Fruit fly (Drosophila melanogaster) whole organism, wandering third instar larva: ENCODE data around the gene heix.

ENCODE experiments used
- Abd-B ChIP-seq: fragments of >200 bp; optimal IDR thresholded peaks from 2 replicates; lab custom pipeline; 2017; ENCODE audit warnings: missing biosample characterization, missing genetic modification characterization
- CG32264 ChIP-seq: fragments of 200-800 bp; sonication (Bioruptor generic); optimal IDR thresholded peaks from 2 replicates; lab custom pipeline; 2016; ENCODE audit warnings: missing biosample characterization, missing genetic modification characterization
- CG9705 ChIP-seq: fragments of 200-800 bp; sonication (Bioruptor generic); optimal IDR thresholded peaks from 2 replicates; lab custom pipeline; 2018; ENCODE audit warnings: missing biosample characterization, mild to moderate bottlenecking, missing genetic modification characterization
- CrebA ChIP-seq: fragments of 200-800 bp; sonication (Bioruptor generic); optimal IDR thresholded peaks from 2 replicates; lab custom pipeline; 2016; ENCODE audit warnings: missing biosample characterization, mild to moderate bottlenecking, missing genetic modification characterization, borderline replicate concordance
- Dfd ChIP-seq: fragments of >200 bp; optimal IDR thresholded peaks from 2 replicates; lab custom pipeline; 2017; ENCODE audit warnings: missing biosample characterization, missing genetic modification characterization
- Dif ChIP-seq: fragments of 200-275, 200-300 bp; sonication (Bioruptor generic); optimal IDR thresholded peaks from 2 replicates; lab custom pipeline; 2018; ENCODE audit warnings: missing biosample characterization, missing genetic modification characterization; ENCODE audit not compliant: partially characterized antibody
- GATAd ChIP-seq: sonication (Bioruptor generic); optimal IDR thresholded peaks from 2 replicates; lab custom pipeline; 2016; ENCODE audit warnings: missing biosample characterization, missing genetic modification characterization
- HLH106 ChIP-seq: fragments of 200-800 bp; optimal IDR thresholded peaks from 3 replicates; lab custom pipeline; 2019; ENCODE audit warnings: missing biosample characterization, mild to moderate bottlenecking, missing genetic modification characterization, moderate library complexity
- Hnf4 ChIP-seq: fragments of 200-800 bp; sonication (Bioruptor generic); optimal IDR thresholded peaks from 2 replicates; lab custom pipeline; 2016; ENCODE audit warnings: missing biosample characterization, mild to moderate bottlenecking, missing genetic modification characterization
- Hr78 ChIP-seq: fragments of >200 bp; optimal IDR thresholded peaks from 2 replicates; lab custom pipeline; 2017; ENCODE audit warnings: missing biosample characterization, missing genetic modification characterization
- Hr83 ChIP-seq: fragments of 200-300 bp; sonication (Bioruptor generic); optimal IDR thresholded peaks from 2 replicates; lab custom pipeline; 2016; ENCODE audit warnings: missing biosample characterization, mild to moderate bottlenecking, missing genetic modification characterization, moderate library complexity; ENCODE audit not compliant: poor library complexity, severe bottlenecking
- Jra ChIP-seq: sonication (Bioruptor generic); optimal IDR thresholded peaks from 2 replicates; lab custom pipeline; 2016; ENCODE audit warnings: missing biosample characterization, missing genetic modification characterization
- Mio ChIP-seq: sonication (Bioruptor generic); optimal IDR thresholded peaks from 2 replicates; lab custom pipeline; 2016; ENCODE audit warnings: missing biosample characterization, missing genetic modification characterization
- Myc ChIP-seq: fragments of >200 bp; optimal IDR thresholded peaks from 2 replicates; lab custom pipeline; 2017
- N ChIP-seq: fragments of >200 bp; optimal IDR thresholded peaks from 2 replicates; lab custom pipeline; 2018; ENCODE audit warnings: missing biosample characterization, missing external identifiers, missing genetic modification characterization
- OdsH ChIP-seq: fragments of 200-800 bp; sonication (Bioruptor generic); optimal IDR thresholded peaks from 2 replicates; lab custom pipeline; 2016; ENCODE audit warnings: missing biosample characterization, mild to moderate bottlenecking, missing genetic modification characterization
- Rel ChIP-seq, 2 experiments: fragments of 200-800 bp; sonication (Bioruptor generic) in 1 of 2; optimal IDR thresholded peaks; 2 replicates in 1 of 2; 3 replicates in 1 of 2; lab custom pipeline; 2016 to 2019; ENCODE audit warnings: mild to moderate bottlenecking in 2 of 2, missing biosample characterization in 2 of 2, missing genetic modification characterization in 2 of 2, moderate library complexity in 1 of 2
- Sp1 ChIP-seq: fragments of 200-800 bp; sonication (Bioruptor generic); optimal IDR thresholded peaks from 3 replicates; lab custom pipeline; 2019; ENCODE audit warnings: missing biosample characterization, mild to moderate bottlenecking, missing genetic modification characterization, moderate library complexity
- Vsx2 ChIP-seq: fragments of 200-300, 225-300 bp; sonication (Bioruptor generic); optimal IDR thresholded peaks from 2 replicates; lab custom pipeline; 2018; ENCODE audit warnings: missing biosample characterization, missing genetic modification characterization; ENCODE audit not compliant: partially characterized antibody
- brk ChIP-seq: fragments of 200-800 bp; sonication (Bioruptor generic); optimal IDR thresholded peaks from 2 replicates; lab custom pipeline; 2016; ENCODE audit warnings: missing biosample characterization, mild to moderate bottlenecking, missing genetic modification characterization
- dl ChIP-seq, 2 experiments: fragments of 175-275, 200-275 bp in 1 of 2; fragments of 200-275 bp in 1 of 2; sonication (Bioruptor generic); optimal IDR thresholded peaks; lab custom pipeline; 2018; ENCODE audit warnings: mild to moderate bottlenecking in 2 of 2, missing biosample characterization in 2 of 2, missing genetic modification characterization in 2 of 2, moderate library complexity in 2 of 2; ENCODE audit not compliant: partially characterized antibody in 2 of 2, insufficient read depth in 1 of 2
- dmrt93B ChIP-seq: fragments of 200-800 bp; sonication (Bioruptor generic); optimal IDR thresholded peaks from 2 replicates; lab custom pipeline; 2018; ENCODE audit warnings: missing biosample characterization, mild to moderate bottlenecking, missing genetic modification characterization
- dsf ChIP-seq: sonication (Bioruptor generic); optimal IDR thresholded peaks from 2 replicates; lab custom pipeline; 2016; ENCODE audit warnings: missing biosample characterization, missing genetic modification characterization, borderline replicate concordance
- ey ChIP-seq: fragments of 200-800 bp; sonication (Bioruptor generic); optimal IDR thresholded peaks from 2 replicates; lab custom pipeline; 2016; ENCODE audit warnings: missing biosample characterization, missing genetic modification characterization
- foxo ChIP-seq, 2 experiments: fragments of 200-800 bp; sonication (Bioruptor generic); optimal IDR thresholded peaks; 2 replicates in 1 of 2; 3 replicates in 1 of 2; lab custom pipeline; 2016 to 2017; ENCODE audit warnings: missing biosample characterization in 2 of 2, missing genetic modification characterization in 2 of 2
- fru ChIP-seq: fragments of 200-800 bp; sonication (Bioruptor generic); optimal IDR thresholded peaks from 3 replicates; lab custom pipeline; 2016; ENCODE audit warnings: missing biosample characterization, mild to moderate bottlenecking, missing genetic modification characterization
- h ChIP-seq: fragments of 200-800 bp; sonication (Bioruptor generic); optimal IDR thresholded peaks from 3 replicates; lab custom pipeline; 2016; ENCODE audit warnings: missing biosample characterization, mild to moderate bottlenecking, missing genetic modification characterization
- jim ChIP-seq: fragments of 175-275, 200-325 bp; sonication (Bioruptor generic); optimal IDR thresholded peaks from 2 replicates; lab custom pipeline; 2016; ENCODE audit warnings: missing biosample characterization, mild to moderate bottlenecking, missing genetic modification characterization
- lola ChIP-seq: fragments of >200 bp; optimal IDR thresholded peaks from 2 replicates; lab custom pipeline; 2017; ENCODE audit warnings: missing biosample characterization, missing genetic modification characterization
- pan ChIP-seq: fragments of >200 bp; optimal IDR thresholded peaks from 2 replicates; lab custom pipeline; 2017
- psq ChIP-seq: fragments of 200-800 bp; sonication (Bioruptor generic); optimal IDR thresholded peaks from 3 replicates; lab custom pipeline; 2017; ENCODE audit warnings: missing biosample characterization, mild to moderate bottlenecking, missing genetic modification characterization, moderate library complexity
- rgr ChIP-seq: fragments of 200-800 bp; sonication (Bioruptor generic); optimal IDR thresholded peaks from 3 replicates; lab custom pipeline; 2016; ENCODE audit warnings: missing biosample characterization, mild to moderate bottlenecking, missing genetic modification characterization
- sage ChIP-seq: fragments of 200-800 bp; sonication (Bioruptor generic); optimal IDR thresholded peaks from 2 replicates; lab custom pipeline; 2016; ENCODE audit warnings: missing biosample characterization, mild to moderate bottlenecking, missing genetic modification characterization
- sv ChIP-seq: fragments of 200-800 bp; sonication (Bioruptor generic); optimal IDR thresholded peaks from 3 replicates; lab custom pipeline; 2016; ENCODE audit warnings: missing biosample characterization, missing genetic modification characterization
- tai ChIP-seq: sonication (Bioruptor generic); optimal IDR thresholded peaks from 2 replicates; lab custom pipeline; 2016; ENCODE audit warnings: missing biosample characterization, missing genetic modification characterization
- usp ChIP-seq: fragments of >200 bp; optimal IDR thresholded peaks from 2 replicates; lab custom pipeline; 2017; ENCODE audit warnings: missing biosample characterization, missing genetic modification characterization
- woc ChIP-seq: sonication (Bioruptor generic); optimal IDR thresholded peaks from 2 replicates; lab custom pipeline; 2016; ENCODE audit warnings: missing biosample characterization, mild to moderate bottlenecking, missing genetic modification characterization

The heix gene

dm6 chr2L:16292975-16293501 lies 6.6 kb downstream of the heix start, which contains the start of gene CG13258:
Gene CG13258 (minus strand): TSS chr2L:16293025.
- TF ChIP-seq tai (GFP tag; lab: Kevin White, UChicago) (no peak), dsf (GFP tag; lab: Kevin White, UChicago) (no peak), Hr78 (no peak), CrebA (no peak), Myc (no peak), OdsH (GFP tag; lab: Kevin White, UChicago) (no peak), Mio (GFP tag; lab: Kevin White, UChicago) (no peak), psq (no peak), lola (no peak), Hnf4 (no peak), woc (GFP tag; lab: Kevin White, UChicago) (no peak)

DNA sequence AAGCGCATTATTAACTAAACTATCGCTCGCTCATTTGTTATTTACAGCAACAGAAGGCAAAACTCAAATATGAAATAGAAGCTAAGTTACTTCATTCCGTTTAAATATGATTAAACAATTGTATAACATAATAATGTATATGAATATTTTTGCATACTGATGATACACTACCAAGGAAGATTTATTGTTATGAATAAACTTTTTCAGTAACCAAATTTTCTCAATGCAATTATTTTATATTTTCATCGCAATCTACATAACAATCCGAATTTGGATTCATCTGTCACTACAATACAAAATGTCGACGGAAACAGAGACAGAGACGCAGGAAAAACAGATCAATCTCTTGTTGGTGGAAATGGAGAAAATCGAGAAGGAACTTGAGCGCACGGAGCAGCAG lies 8.7 kb downstream of the heix start, which contains the start of gene CG17329:
TSS of gene CG17329 (plus strand) at position 301 of the 400 bp plus-strand sequence.
- TF ChIP-seq h (GFP tag; lab: Kevin White, UChicago) (no peak), dmrt93B (no peak), foxo (GFP tag; optimal IDR thresholded peaks at IDR 0.05; lab: Kevin White, UChicago) (no peak), HLH106 (tag; lab: Kevin White, UChicago) (no peak), CrebA (no peak), fru (GFP tag; lab: Kevin White, UChicago) (no peak), Hnf4 (no peak), Hr83 (no peak), Mio (GFP tag; lab: Kevin White, UChicago) (no peak), Myc (no peak), GATAd (GFP tag; lab: Kevin White, UChicago) (no peak), tai (GFP tag; lab: Kevin White, UChicago) (no peak), ey (GFP tag; lab: Kevin White, UChicago) (no peak)

- no peak for TF ChIP-seq HLH106 (tag; lab: Kevin White, UChicago)
- no peak for TF ChIP-seq CG32264 (GFP tag; lab: Kevin White, UChicago)
- no peak for TF ChIP-seq Mio (GFP tag; lab: Kevin White, UChicago)
- TF ChIP-seq sv (GFP tag; lab: Kevin White, UChicago): no peak
- no peak for TF ChIP-seq ey (GFP tag; lab: Kevin White, UChicago)
- no peak for TF ChIP-seq brk
- no peak for TF ChIP-seq Hr78
- TF ChIP-seq psq: no peak
- no peak for TF ChIP-seq tai (GFP tag; lab: Kevin White, UChicago)
- TF ChIP-seq lola: no peak
- TF ChIP-seq Jra: no peak
- no peak for TF ChIP-seq usp (GFP tag; lab: Kevin White, UChicago)
- TF ChIP-seq pan (lab: Kevin White, UChicago): no peak
- TF ChIP-seq CrebA: no peak
Observed at dm6 chr2L:16288393-16288731, 11.3 kb downstream of the heix start.

dm6 chr2L:16287602-16288392 lies 11.9 kb downstream of the heix start, which contains the start of the genes crp and pkaap:
Gene crp (minus strand): TSS chr2L:16287730.
Gene pkaap (plus strand): TSS chr2L:16288290.
- TF ChIP-seq psq (peak; percentile 34), brk (peak; percentile 80), Hr83 (peak; percentile 97), Dfd (GFP tag; lab: Kevin White, UChicago) (no peak), foxo (GFP tag; optimal IDR thresholded peaks at IDR 0.05; lab: Kevin White, UChicago) (peak; percentile 66 to 88), ey (GFP tag; lab: Kevin White, UChicago) (peak; percentile 76), woc (GFP tag; lab: Kevin White, UChicago) (peak; percentile 48), tai (GFP tag; lab: Kevin White, UChicago) (peak; percentile 97), h (GFP tag; lab: Kevin White, UChicago) (peak; percentile 86), pan (lab: Kevin White, UChicago) (no peak), Dif (GFP tag; lab: Kevin White, UChicago) (peak; percentile 84), Myc (peak; percentile 86), Abd-B (no peak), Rel (GFP tag; optimal IDR thresholded peaks at IDR 0.05; lab: Kevin White, UChicago) (peak; percentile 51), Rel (tag; optimal IDR thresholded peaks at IDR 0.05; lab: Kevin White, UChicago) (peak; percentile 47), jim (peak; percentile 90), lola (no peak), Jra (peak; percentile 85), rgr (GFP tag; lab: Kevin White, UChicago) (peak; percentile 86), N (GFP tag; lab: Kevin White, UChicago) (no peak), sv (GFP tag; lab: Kevin White, UChicago) (peak; percentile 93), OdsH (GFP tag; lab: Kevin White, UChicago) (peak; percentile 74), dl (GFP tag; optimal IDR thresholded peaks at IDR 0.05; lab: Kevin White, UChicago; ENCODE audit: insufficient read depth in 1 of 2, partially characterized antibody in 2 of 2) (peak in 1 of 2 experiments; percentile 62), GATAd (GFP tag; lab: Kevin White, UChicago) (peak; percentile 64), Sp1 (GFP tag; lab: Kevin White, UChicago) (peak; percentile 61), fru (GFP tag; lab: Kevin White, UChicago) (peak; percentile 73), dsf (GFP tag; lab: Kevin White, UChicago) (peak; percentile 73), Hnf4 (peak; percentile 92), HLH106 (tag; lab: Kevin White, UChicago) (peak; percentile 64), usp (GFP tag; lab: Kevin White, UChicago) (no peak), Hr78 (no peak), Vsx2 (GFP tag; lab: Kevin White, UChicago) (peak; percentile 98), sage (GFP tag; lab: Kevin White, UChicago) (peak; percentile 63), Mio (GFP tag; lab: Kevin White, UChicago) (peak; percentile 53), CG9705 (GFP tag; lab: Kevin White, UChicago) (peak; percentile 58), CrebA (no peak)
